Worm (Caenorhabditis elegans): ENCODE measurements around the gene lir-2.

DNA sequence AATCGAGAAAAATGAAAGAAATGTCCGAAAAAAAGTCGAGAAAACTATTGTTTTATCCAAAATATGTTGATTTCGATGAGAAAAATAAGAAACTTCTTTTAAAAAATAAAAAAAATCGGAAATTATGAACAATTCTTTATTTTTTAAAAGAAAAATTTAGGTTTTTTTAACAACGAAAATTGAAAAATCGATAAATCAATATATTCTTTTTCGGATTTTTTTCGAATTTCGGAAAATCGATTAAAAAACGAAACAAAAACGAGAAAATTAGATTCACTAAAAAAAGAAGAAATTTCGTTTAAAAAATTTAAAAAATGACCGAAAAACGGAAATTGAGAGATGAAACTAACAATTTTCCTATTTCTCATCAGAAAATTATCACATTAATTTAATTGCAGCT, 3.0 kb downstream of the lir-2 start:
- TF ChIP-seq aly-2 (tag; optimal IDR thresholded peaks at IDR 0.05) = no peak
- TF ChIP-seq snpc-4 (tag; optimal IDR thresholded peaks at IDR 0.05) = no peak
- no peak for TF ChIP-seq dpl-1 (GFP tag; optimal IDR thresholded peaks at IDR 0.05)
- TF ChIP-seq ztf-4 (tag; optimal IDR thresholded peaks at IDR 0.05) = no peak
- no peak for TF ChIP-seq unc-86 (tag; optimal IDR thresholded peaks at IDR 0.05)
- TF ChIP-seq hlh-4 (tag; optimal IDR thresholded peaks at IDR 0.05) = no peak
